Worm (Caenorhabditis elegans): ENCODE results near the gene crh-1.

crh-1 gene

DNA sequence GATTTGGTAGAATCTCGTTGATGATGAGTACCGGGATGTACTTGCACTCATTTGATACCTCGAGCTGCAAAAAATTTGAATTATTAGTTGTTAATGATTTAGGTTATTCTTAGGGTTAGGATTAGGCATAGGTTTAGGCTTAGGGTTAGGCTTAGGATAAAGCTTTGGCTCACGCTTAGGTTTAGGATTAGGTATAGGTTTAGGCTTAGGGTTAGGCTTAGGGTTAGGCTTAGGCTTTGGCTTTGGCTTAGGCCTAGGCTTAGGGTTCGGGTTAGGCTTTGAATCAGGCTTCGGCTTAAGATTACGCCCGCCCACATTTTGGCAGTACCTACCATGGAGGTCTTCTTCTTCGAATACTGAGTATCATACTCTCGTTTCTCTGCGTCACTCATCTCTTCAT lies 22.6 kb upstream of the crh-1 start:
- TF ChIP-seq elt-2 (tag; optimal IDR thresholded peaks at IDR 0.05) (no peak), lsy-2 (tag; optimal IDR thresholded peaks at IDR 0.05) (no peak), zip-4 (GFP tag; optimal IDR thresholded peaks at IDR 0.05) (no peak), lin-13 (GFP tag; optimal IDR thresholded peaks at IDR 0.05) (no peak), Y116A8C.19 (tag; optimal IDR thresholded peaks at IDR 0.05; ENCODE audit: borderline replicate concordance) (no peak), egl-13 (tag; optimal IDR thresholded peaks at IDR 0.05) (no peak), aha-1 (tag; optimal IDR thresholded peaks at IDR 0.05) (no peak), unc-62 (GFP tag; optimal IDR thresholded peaks at IDR 0.05) (no peak), jun-1 (tag; optimal IDR thresholded peaks at IDR 0.05) (no peak), mep-1 (tag; optimal IDR thresholded peaks at IDR 0.05) (no peak), fkh-8 (tag; optimal IDR thresholded peaks at IDR 0.05) (no peak), pqm-1 (tag; optimal IDR thresholded peaks at IDR 0.05) (no peak), efl-1 (optimal IDR thresholded peaks at IDR 0.05) (no peak), efl-1 (GFP tag; optimal IDR thresholded peaks at IDR 0.05 in 1 of 2) (no peak), nhr-71 (tag; optimal IDR thresholded peaks at IDR 0.05) (no peak), ets-5 (GFP tag; IDR thresholded peaks at IDR 0.05) (no peak), blmp-1 (tag; optimal IDR thresholded peaks at IDR 0.05) (no peak), isw-1 (GFP tag; IDR thresholded peaks at IDR 0.05) (no peak), ceh-8 (GFP tag; optimal IDR thresholded peaks at IDR 0.05) (no peak)

DNA sequence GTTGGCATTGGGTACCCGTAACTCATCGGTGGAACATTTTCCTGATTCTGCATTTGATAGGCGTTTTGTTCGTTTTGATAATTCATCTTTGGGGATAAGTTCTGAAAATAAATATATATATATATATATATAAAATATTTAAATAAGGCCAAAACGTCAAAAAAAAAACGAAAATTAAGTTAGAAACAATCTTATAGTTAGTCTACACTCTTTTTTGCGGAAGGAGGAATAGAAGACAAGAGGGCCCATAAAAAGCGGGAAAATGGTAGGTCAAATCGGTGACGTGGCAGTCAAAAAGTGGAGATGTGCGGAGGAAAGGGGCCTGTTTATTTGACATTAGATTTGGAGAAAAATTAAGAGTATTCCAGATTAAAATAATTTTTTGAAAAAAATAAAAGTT lies 20.8 kb upstream of the crh-1 start, which contains the start of gene tbx-33:
TSS of gene tbx-33 (minus strand) at position 101 of the 400 bp plus-strand sequence.
- TF ChIP-seq hlh-4 (tag; optimal IDR thresholded peaks at IDR 0.05) (no peak), nhr-90 (tag; optimal IDR thresholded peaks at IDR 0.05; ENCODE audit: poor library complexity) (no peak), mep-1 (tag; optimal IDR thresholded peaks at IDR 0.05) (no peak), lin-35 (GFP tag; optimal IDR thresholded peaks at IDR 0.05) (no peak), dpl-1 (GFP tag; optimal IDR thresholded peaks at IDR 0.05) (no peak)

- TF ChIP-seq dsc-1 (tag; optimal IDR thresholded peaks at IDR 0.05) (peak; percentile 84), swsn-7 (tag; optimal IDR thresholded peaks at IDR 0.05) (peak; percentile 53), vab-15 (tag; optimal IDR thresholded peaks at IDR 0.05) (no peak), ceh-8 (GFP tag; optimal IDR thresholded peaks at IDR 0.05) (peak; percentile 55), dpl-1 (GFP tag; optimal IDR thresholded peaks at IDR 0.05) (peak in 1 of 3 experiments; percentile 12), lsy-2 (tag; optimal IDR thresholded peaks at IDR 0.05) (peak; percentile 36 to 57), mdl-1 (tag; optimal IDR thresholded peaks at IDR 0.05) (no peak), snpc-4 (tag; optimal IDR thresholded peaks at IDR 0.05) (no peak), fkh-8 (tag; optimal IDR thresholded peaks at IDR 0.05) (peak; percentile 96), fkh-10 (GFP tag; optimal IDR thresholded peaks at IDR 0.05) (peak; percentile 82), zag-1 (tag; optimal IDR thresholded peaks at IDR 0.05) (no peak), unc-130 (tag; optimal IDR thresholded peaks at IDR 0.05) (no peak), nhr-47 (tag; optimal IDR thresholded peaks at IDR 0.05) (peak; percentile 83), ces-1 (GFP tag; optimal IDR thresholded peaks at IDR 0.05) (peak; percentile 11), lin-35 (GFP tag; optimal IDR thresholded peaks at IDR 0.05) (peak in 1 of 2 experiments; percentile 54), skn-1 (tag; optimal IDR thresholded peaks at IDR 0.05) (peak; percentile 21), unc-86 (tag; optimal IDR thresholded peaks at IDR 0.05) (peak; percentile 53), lin-14 (GFP tag; optimal IDR thresholded peaks at IDR 0.05) (peak; percentile 86), egl-13 (tag; optimal IDR thresholded peaks at IDR 0.05) (peak; percentile 81), sox-4 (tag; optimal IDR thresholded peaks at IDR 0.05) (peak; percentile 72), ama-1 (optimal IDR thresholded peaks at IDR 0.05) (peak; percentile 49), hpl-2 (GFP tag; optimal IDR thresholded peaks at IDR 0.05) (no peak), nhr-71 (tag; optimal IDR thresholded peaks at IDR 0.05) (peak; percentile 78), nhr-19 (GFP tag; conservative IDR thresholded peaks at IDR 0.05) (peak; percentile 20; the same call in 1 of the 2 replicates), sup-37 (GFP tag; optimal IDR thresholded peaks at IDR 0.05) (no peak), ceh-82 (tag; optimal IDR thresholded peaks at IDR 0.05) (peak; percentile 20 to 30 (median 25)), lin-39 (tag; optimal IDR thresholded peaks at IDR 0.05) (no peak), ceh-88 (GFP tag; IDR thresholded peaks at IDR 0.05) (peak; percentile 40; the same call in 1 of the 2 replicates), snu-23 (GFP tag; optimal IDR thresholded peaks at IDR 0.05) (peak; percentile 48), xbp-1 (tag; optimal IDR thresholded peaks at IDR 0.05) (peak; percentile 6), pax-3 (tag; optimal IDR thresholded peaks at IDR 0.05) (peak; percentile 66), efl-1 (optimal IDR thresholded peaks at IDR 0.05) (peak; percentile 41 to 45), efl-1 (GFP tag; optimal IDR thresholded peaks at IDR 0.05 in 1 of 2) (no peak), ztf-11 (tag; optimal IDR thresholded peaks at IDR 0.05) (no peak), fos-1 (tag; optimal IDR thresholded peaks at IDR 0.05) (peak; percentile 19), mep-1 (tag; optimal IDR thresholded peaks at IDR 0.05) (peak; percentile 36)
Observed at ce11 chrIII:11641347-11641746, 16.2 kb upstream of the crh-1 start.

All from whole organism, L1 larva.